Fruit fly (Drosophila melanogaster) whole organism, wandering third instar larva: ENCODE measurements around the gene Atx-1.

Source experiments
- Abd-B ChIP-seq: fragments of >200 bp; optimal IDR thresholded peaks from 2 replicates; lab custom pipeline; 2017; ENCODE audit warnings: missing biosample characterization, missing genetic modification characterization
- CG32264 ChIP-seq: fragments of 200-800 bp; sonication (Bioruptor generic); optimal IDR thresholded peaks from 2 replicates; lab custom pipeline; 2016; ENCODE audit warnings: missing biosample characterization, missing genetic modification characterization
- CG9705 ChIP-seq: fragments of 200-800 bp; sonication (Bioruptor generic); optimal IDR thresholded peaks from 2 replicates; lab custom pipeline; 2018; ENCODE audit warnings: missing biosample characterization, mild to moderate bottlenecking, missing genetic modification characterization
- CrebA ChIP-seq: fragments of 200-800 bp; sonication (Bioruptor generic); optimal IDR thresholded peaks from 2 replicates; lab custom pipeline; 2016; ENCODE audit warnings: missing biosample characterization, mild to moderate bottlenecking, missing genetic modification characterization, borderline replicate concordance
- Dfd ChIP-seq: fragments of >200 bp; optimal IDR thresholded peaks from 2 replicates; lab custom pipeline; 2017; ENCODE audit warnings: missing biosample characterization, missing genetic modification characterization
- Dif ChIP-seq: fragments of 200-275, 200-300 bp; sonication (Bioruptor generic); optimal IDR thresholded peaks from 2 replicates; lab custom pipeline; 2018; ENCODE audit warnings: missing biosample characterization, missing genetic modification characterization; ENCODE audit not compliant: partially characterized antibody
- GATAd ChIP-seq: sonication (Bioruptor generic); optimal IDR thresholded peaks from 2 replicates; lab custom pipeline; 2016; ENCODE audit warnings: missing biosample characterization, missing genetic modification characterization
- HLH106 ChIP-seq: fragments of 200-800 bp; optimal IDR thresholded peaks from 3 replicates; lab custom pipeline; 2019; ENCODE audit warnings: missing biosample characterization, mild to moderate bottlenecking, missing genetic modification characterization, moderate library complexity
- Hnf4 ChIP-seq: fragments of 200-800 bp; sonication (Bioruptor generic); optimal IDR thresholded peaks from 2 replicates; lab custom pipeline; 2016; ENCODE audit warnings: missing biosample characterization, mild to moderate bottlenecking, missing genetic modification characterization
- Hr78 ChIP-seq: fragments of >200 bp; optimal IDR thresholded peaks from 2 replicates; lab custom pipeline; 2017; ENCODE audit warnings: missing biosample characterization, missing genetic modification characterization
- Hr83 ChIP-seq: fragments of 200-300 bp; sonication (Bioruptor generic); optimal IDR thresholded peaks from 2 replicates; lab custom pipeline; 2016; ENCODE audit warnings: missing biosample characterization, mild to moderate bottlenecking, missing genetic modification characterization, moderate library complexity; ENCODE audit not compliant: poor library complexity, severe bottlenecking
- Jra ChIP-seq: sonication (Bioruptor generic); optimal IDR thresholded peaks from 2 replicates; lab custom pipeline; 2016; ENCODE audit warnings: missing biosample characterization, missing genetic modification characterization
- Mio ChIP-seq: sonication (Bioruptor generic); optimal IDR thresholded peaks from 2 replicates; lab custom pipeline; 2016; ENCODE audit warnings: missing biosample characterization, missing genetic modification characterization
- Myc ChIP-seq: fragments of >200 bp; optimal IDR thresholded peaks from 2 replicates; lab custom pipeline; 2017
- N ChIP-seq: fragments of >200 bp; optimal IDR thresholded peaks from 2 replicates; lab custom pipeline; 2018; ENCODE audit warnings: missing biosample characterization, missing external identifiers, missing genetic modification characterization
- OdsH ChIP-seq: fragments of 200-800 bp; sonication (Bioruptor generic); optimal IDR thresholded peaks from 2 replicates; lab custom pipeline; 2016; ENCODE audit warnings: missing biosample characterization, mild to moderate bottlenecking, missing genetic modification characterization
- Rel ChIP-seq, 2 experiments: fragments of 200-800 bp; sonication (Bioruptor generic) in 1 of 2; optimal IDR thresholded peaks; 2 replicates in 1 of 2; 3 replicates in 1 of 2; lab custom pipeline; 2016 to 2019; ENCODE audit warnings: mild to moderate bottlenecking in 2 of 2, missing biosample characterization in 2 of 2, missing genetic modification characterization in 2 of 2, moderate library complexity in 1 of 2
- Sp1 ChIP-seq: fragments of 200-800 bp; sonication (Bioruptor generic); optimal IDR thresholded peaks from 3 replicates; lab custom pipeline; 2019; ENCODE audit warnings: missing biosample characterization, mild to moderate bottlenecking, missing genetic modification characterization, moderate library complexity
- Vsx2 ChIP-seq: fragments of 200-300, 225-300 bp; sonication (Bioruptor generic); optimal IDR thresholded peaks from 2 replicates; lab custom pipeline; 2018; ENCODE audit warnings: missing biosample characterization, missing genetic modification characterization; ENCODE audit not compliant: partially characterized antibody
- br ChIP-seq: fragments of 200-800 bp; sonication (Bioruptor generic); optimal IDR thresholded peaks from 2 replicates; lab custom pipeline; 2016; ENCODE audit warnings: missing biosample characterization, missing genetic modification characterization
- brk ChIP-seq: fragments of 200-800 bp; sonication (Bioruptor generic); optimal IDR thresholded peaks from 2 replicates; lab custom pipeline; 2016; ENCODE audit warnings: missing biosample characterization, mild to moderate bottlenecking, missing genetic modification characterization
- dl ChIP-seq, 2 experiments: fragments of 175-275, 200-275 bp in 1 of 2; fragments of 200-275 bp in 1 of 2; sonication (Bioruptor generic); optimal IDR thresholded peaks; lab custom pipeline; 2018; ENCODE audit warnings: mild to moderate bottlenecking in 2 of 2, missing biosample characterization in 2 of 2, missing genetic modification characterization in 2 of 2, moderate library complexity in 2 of 2; ENCODE audit not compliant: partially characterized antibody in 2 of 2, insufficient read depth in 1 of 2
- dmrt93B ChIP-seq: fragments of 200-800 bp; sonication (Bioruptor generic); optimal IDR thresholded peaks from 2 replicates; lab custom pipeline; 2018; ENCODE audit warnings: missing biosample characterization, mild to moderate bottlenecking, missing genetic modification characterization
- dsf ChIP-seq: sonication (Bioruptor generic); optimal IDR thresholded peaks from 2 replicates; lab custom pipeline; 2016; ENCODE audit warnings: missing biosample characterization, missing genetic modification characterization, borderline replicate concordance
- ey ChIP-seq: fragments of 200-800 bp; sonication (Bioruptor generic); optimal IDR thresholded peaks from 2 replicates; lab custom pipeline; 2016; ENCODE audit warnings: missing biosample characterization, missing genetic modification characterization
- foxo ChIP-seq, 2 experiments: fragments of 200-800 bp; sonication (Bioruptor generic); optimal IDR thresholded peaks; 2 replicates in 1 of 2; 3 replicates in 1 of 2; lab custom pipeline; 2016 to 2017; ENCODE audit warnings: missing biosample characterization in 2 of 2, missing genetic modification characterization in 2 of 2
- fru ChIP-seq: fragments of 200-800 bp; sonication (Bioruptor generic); optimal IDR thresholded peaks from 3 replicates; lab custom pipeline; 2016; ENCODE audit warnings: missing biosample characterization, mild to moderate bottlenecking, missing genetic modification characterization
- h ChIP-seq: fragments of 200-800 bp; sonication (Bioruptor generic); optimal IDR thresholded peaks from 3 replicates; lab custom pipeline; 2016; ENCODE audit warnings: missing biosample characterization, mild to moderate bottlenecking, missing genetic modification characterization
- jim ChIP-seq: fragments of 175-275, 200-325 bp; sonication (Bioruptor generic); optimal IDR thresholded peaks from 2 replicates; lab custom pipeline; 2016; ENCODE audit warnings: missing biosample characterization, mild to moderate bottlenecking, missing genetic modification characterization
- lola ChIP-seq: fragments of >200 bp; optimal IDR thresholded peaks from 2 replicates; lab custom pipeline; 2017; ENCODE audit warnings: missing biosample characterization, missing genetic modification characterization
- pan ChIP-seq: fragments of >200 bp; optimal IDR thresholded peaks from 2 replicates; lab custom pipeline; 2017
- psq ChIP-seq: fragments of 200-800 bp; sonication (Bioruptor generic); optimal IDR thresholded peaks from 3 replicates; lab custom pipeline; 2017; ENCODE audit warnings: missing biosample characterization, mild to moderate bottlenecking, missing genetic modification characterization, moderate library complexity
- rgr ChIP-seq: fragments of 200-800 bp; sonication (Bioruptor generic); optimal IDR thresholded peaks from 3 replicates; lab custom pipeline; 2016; ENCODE audit warnings: missing biosample characterization, mild to moderate bottlenecking, missing genetic modification characterization
- sage ChIP-seq: fragments of 200-800 bp; sonication (Bioruptor generic); optimal IDR thresholded peaks from 2 replicates; lab custom pipeline; 2016; ENCODE audit warnings: missing biosample characterization, mild to moderate bottlenecking, missing genetic modification characterization
- sv ChIP-seq: fragments of 200-800 bp; sonication (Bioruptor generic); optimal IDR thresholded peaks from 3 replicates; lab custom pipeline; 2016; ENCODE audit warnings: missing biosample characterization, missing genetic modification characterization
- tai ChIP-seq: sonication (Bioruptor generic); optimal IDR thresholded peaks from 2 replicates; lab custom pipeline; 2016; ENCODE audit warnings: missing biosample characterization, missing genetic modification characterization
- usp ChIP-seq: fragments of >200 bp; optimal IDR thresholded peaks from 2 replicates; lab custom pipeline; 2017; ENCODE audit warnings: missing biosample characterization, missing genetic modification characterization
- woc ChIP-seq: sonication (Bioruptor generic); optimal IDR thresholded peaks from 2 replicates; lab custom pipeline; 2016; ENCODE audit warnings: missing biosample characterization, mild to moderate bottlenecking, missing genetic modification characterization

Gene Atx-1

DNA sequence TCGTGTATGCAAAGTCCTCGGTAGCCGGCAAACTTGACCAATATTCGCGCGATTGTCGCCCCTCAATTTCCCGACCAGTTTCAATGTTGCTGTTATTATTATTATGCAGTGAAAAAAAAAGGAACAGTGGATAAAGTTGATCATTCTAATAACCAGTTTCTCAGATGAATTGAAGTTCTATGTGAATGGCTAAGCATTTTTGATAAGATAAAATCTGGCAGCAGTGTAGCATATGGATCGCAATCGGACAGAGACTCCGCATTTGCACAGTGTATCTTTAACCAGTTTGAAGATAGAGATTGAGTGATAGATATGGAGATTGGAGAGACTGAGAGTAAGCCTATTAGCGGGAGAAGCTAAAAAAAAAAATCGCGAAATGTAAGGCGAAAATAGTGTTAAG lies 29.6 kb upstream of the Atx-1 start:
- TF ChIP-seq fru (peak; percentile 56), ey (GFP tag; lab: Kevin White, UChicago) (peak; percentile 63), OdsH (GFP tag; lab: Kevin White, UChicago) (peak; percentile 45), sage (GFP tag; lab: Kevin White, UChicago) (no peak), jim (GFP tag; lab: Kevin White, UChicago) (no peak), br (GFP tag; lab: Kevin White, UChicago) (peak; percentile 29), woc (GFP tag; lab: Kevin White, UChicago) (peak; percentile 30), Sp1 (GFP tag; lab: Kevin White, UChicago) (peak; percentile 41), dmrt93B (peak; percentile 8), sv (GFP tag; lab: Kevin White, UChicago) (peak; percentile 32), foxo (GFP tag; optimal IDR thresholded peaks at IDR 0.05; lab: Kevin White, UChicago) (peak in 1 of 2 experiments; percentile 61), psq (peak; percentile 29), Mio (GFP tag; lab: Kevin White, UChicago) (no peak), h (GFP tag; lab: Kevin White, UChicago) (peak; percentile 66), CG32264 (GFP tag; lab: Kevin White, UChicago) (no peak), HLH106 (peak; percentile 15), dl (GFP tag; optimal IDR thresholded peaks at IDR 0.05; lab: Kevin White, UChicago; ENCODE audit: insufficient read depth in 1 of 2, partially characterized antibody in 2 of 2) (no peak), rgr (GFP tag; lab: Kevin White, UChicago) (peak; percentile 69), usp (GFP tag; lab: Kevin White, UChicago) (no peak)

DNA sequence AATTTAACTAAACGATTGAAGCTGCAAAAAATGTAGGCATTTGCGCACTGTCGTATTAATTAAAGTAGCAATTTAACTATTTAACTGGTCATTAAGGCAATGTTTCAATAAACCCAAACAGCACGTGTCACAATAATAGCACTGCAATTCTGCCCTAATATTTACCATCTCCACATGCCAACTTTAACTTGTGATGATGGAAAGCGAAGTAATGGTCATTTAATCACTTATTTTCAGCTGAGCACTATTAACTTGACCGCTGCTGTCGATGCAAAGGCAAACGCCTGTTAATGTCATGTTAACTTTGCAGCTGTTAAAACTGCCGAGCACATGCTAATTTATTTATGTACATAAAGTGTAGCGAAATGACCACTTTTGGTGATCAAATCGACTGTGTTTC lies 28.8 kb upstream of the Atx-1 start:
- no peak for TF ChIP-seq lola (GFP tag; lab: Kevin White, UChicago)
- no peak for TF ChIP-seq brk (GFP tag; lab: Kevin White, UChicago)
- TF ChIP-seq rgr (GFP tag; lab: Kevin White, UChicago) = peak; percentile 73
- TF ChIP-seq Hr83 = peak; percentile 2
- peak; percentile 57 for TF ChIP-seq OdsH (GFP tag; lab: Kevin White, UChicago)
- TF ChIP-seq foxo (GFP tag; optimal IDR thresholded peaks at IDR 0.05; lab: Kevin White, UChicago) = peak in 1 of 2 experiments; percentile 48
- TF ChIP-seq Sp1 (GFP tag; lab: Kevin White, UChicago) = peak; percentile 47
- TF ChIP-seq Hr78 (GFP tag; lab: Kevin White, UChicago) = no peak
- no peak for TF ChIP-seq dsf (GFP tag; lab: Kevin White, UChicago)
- peak; percentile 74 for TF ChIP-seq h (GFP tag; lab: Kevin White, UChicago)
- TF ChIP-seq Hnf4 (GFP tag; lab: Kevin White, UChicago) = peak; percentile 48
- no peak for TF ChIP-seq Dif
- TF ChIP-seq Jra = no peak
- no peak for TF ChIP-seq Dfd (GFP tag; lab: Kevin White, UChicago)
- no peak for TF ChIP-seq Abd-B (GFP tag; lab: Kevin White, UChicago)
- TF ChIP-seq GATAd (GFP tag; lab: Kevin White, UChicago) = no peak
- no peak for TF ChIP-seq Myc (lab: Kevin White, UChicago)
- peak; percentile 10 for TF ChIP-seq sage (GFP tag; lab: Kevin White, UChicago)
- no peak for TF ChIP-seq pan
- TF ChIP-seq CG32264 (GFP tag; lab: Kevin White, UChicago) = peak; percentile 43
- TF ChIP-seq sv (GFP tag; lab: Kevin White, UChicago) = peak; percentile 80
- TF ChIP-seq Vsx2 (GFP tag; lab: Kevin White, UChicago) = no peak
- no peak for TF ChIP-seq usp (GFP tag; lab: Kevin White, UChicago)
- TF ChIP-seq ey (GFP tag; lab: Kevin White, UChicago) = peak; percentile 78
- peak; percentile 36 for TF ChIP-seq psq
- TF ChIP-seq Mio (GFP tag; lab: Kevin White, UChicago) = no peak
- TF ChIP-seq tai (GFP tag; lab: Kevin White, UChicago) = no peak
- no peak for TF ChIP-seq N
- peak; percentile 56 for TF ChIP-seq br (GFP tag; lab: Kevin White, UChicago)
- TF ChIP-seq dmrt93B = peak; percentile 39
- TF ChIP-seq jim (GFP tag; lab: Kevin White, UChicago) = no peak
- no peak for TF ChIP-seq woc (GFP tag; lab: Kevin White, UChicago)
- no peak for TF ChIP-seq dl (GFP tag; optimal IDR thresholded peaks at IDR 0.05; lab: Kevin White, UChicago; ENCODE audit: insufficient read depth in 1 of 2, partially characterized antibody in 2 of 2)
- TF ChIP-seq Rel (GFP tag; optimal IDR thresholded peaks at IDR 0.05; lab: Kevin White, UChicago) = no peak
- TF ChIP-seq Rel (tag; optimal IDR thresholded peaks at IDR 0.05; lab: Kevin White, UChicago) = no peak
- TF ChIP-seq HLH106 = peak; percentile 66
- TF ChIP-seq fru = peak; percentile 52
- no peak for TF ChIP-seq CG9705 (GFP tag; lab: Kevin White, UChicago)
- no peak for TF ChIP-seq CrebA
